Worm (Caenorhabditis elegans): ENCODE data around the gene B0336.7.

- TF ChIP-seq mdl-1 (tag; optimal IDR thresholded peaks at IDR 0.05) (no peak), jun-1 (tag; optimal IDR thresholded peaks at IDR 0.05) (no peak), R02D3.7 (tag; optimal IDR thresholded peaks at IDR 0.05) (no peak)
Observed at ce11 chrIII:5710676-5711075, 13.5 kb upstream of the B0336.7 start.

Measured in whole organism, L3 larva.